Worm (Caenorhabditis elegans) whole organism, young adult: Measurements from ENCODE around the gene inx-18.
A peak's percentile ranks its signal among the peaks of the same experiment; 100 is the strongest.

ENCODE experiments used
- ZK185.1 ChIP-seq: sonication (generic microtip); optimal IDR thresholded peaks from 2 replicates; lab custom pipeline; 2016; ENCODE audit warnings: mild to moderate bottlenecking, missing genetic modification characterization, missing compliant biosample characterization; ENCODE audit not compliant: poor library complexity, severe bottlenecking
- ama-1 ChIP-seq, 3 experiments: fragments of 150-350 bp in 1 of 3; sonication (generic microtip) in 2 of 3; optimal IDR thresholded peaks; 2 replicates each; lab custom pipeline; 2014 to 2018; ENCODE audit warnings: missing biosample characterization in 2 of 3, missing genetic modification characterization in 2 of 3, missing genetic modification reagents in 2 of 3
- aptf-3 ChIP-seq: fragments of 200-800 bp; sonication (Bioruptor generic); IDR thresholded peaks from 2 replicates; pipeline ENCODE4 v1.3.6; 2022; ENCODE audit warnings: missing genetic modification characterization, missing compliant biosample characterization
- bed-2 ChIP-seq: fragments of 200-800 bp; sonication (Bioruptor generic); IDR thresholded peaks from 2 replicates; pipeline ENCODE4 v1.3.6; 2022; ENCODE audit warnings: missing genetic modification reagents, missing genetic modification characterization, missing compliant biosample characterization
- ceh-91 ChIP-seq: fragments of 200-800 bp; sonication (Bioruptor generic); IDR thresholded peaks from 2 replicates; pipeline ENCODE4 v1.3.6; 2022; ENCODE audit warnings: missing genetic modification reagents, missing genetic modification characterization, missing compliant biosample characterization
- ets-4 ChIP-seq: fragments of 200-800 bp; sonication (Bioruptor generic); optimal IDR thresholded peaks from 2 replicates; lab custom pipeline; 2018; ENCODE audit warnings: mild to moderate bottlenecking, missing genetic modification characterization, missing compliant biosample characterization
- let-526 ChIP-seq: fragments of 200-800 bp; sonication (Bioruptor generic); IDR thresholded peaks from 2 replicates; pipeline ENCODE4 v1.3.6; 2022; ENCODE audit warnings: missing genetic modification reagents, missing genetic modification characterization, missing compliant biosample characterization
- lin-54 ChIP-seq: fragments of 200-800 bp; sonication (Bioruptor generic); optimal IDR thresholded peaks from 2 replicates; lab custom pipeline; 2018; ENCODE audit warnings: mild to moderate bottlenecking, missing genetic modification characterization, missing compliant biosample characterization
- madf-8 ChIP-seq: fragments of 200-800 bp; sonication (Bioruptor generic); conservative IDR thresholded peaks from 2 replicates; pipeline ENCODE4 v1.3.6; 2022; ENCODE audit warnings: missing genetic modification reagents, missing genetic modification characterization, missing compliant biosample characterization
- nfya-1 ChIP-seq: sonication (generic microtip); optimal IDR thresholded peaks from 2 replicates; lab custom pipeline; 2017; ENCODE audit warnings: antibody characterized with exemption, missing compliant biosample characterization, missing genetic modification characterization, borderline replicate concordance; ENCODE audit not compliant: insufficient read depth
- pha-4 ChIP-seq: fragments of 150-350 bp; sonication (generic microtip); optimal IDR thresholded peaks from 2 replicates; lab custom pipeline; 2014; ENCODE audit warnings: missing biosample characterization, missing genetic modification reagents, missing genetic modification characterization
- rec-8 ChIP-seq, 2 experiments: sonication (generic microtip); optimal IDR thresholded peaks; 2 replicates each; lab custom pipeline; 2016; ENCODE audit warnings: mild to moderate bottlenecking in 2 of 2, missing genetic modification characterization in 2 of 2, missing genetic modification reagents in 2 of 2, missing genotype in 2 of 2, missing biosample characterization in 1 of 2, missing compliant biosample characterization in 1 of 2, moderate library complexity in 1 of 2
- sdz-38 ChIP-seq: sonication (generic microtip); optimal IDR thresholded peaks from 2 replicates; lab custom pipeline; 2016; ENCODE audit warnings: missing genotype, missing genetic modification characterization, missing compliant biosample characterization

ce11 chrIV:654526-655440 lies 48.6 kb downstream of the inx-18 start, which contains the start of the genes rpl-15 and K11H12.8:
- peak; percentile 88 for TF ChIP-seq ets-4 (GFP tag; lab: Kevin White, UChicago)
- TF ChIP-seq nfya-1 (tag; lab: Kevin White, UChicago) = no peak
- TF ChIP-seq rec-8 (tag; optimal IDR thresholded peaks at IDR 0.05; lab: Kevin White, UChicago) = peak; percentile 92 to 95
- TF ChIP-seq ZK185.1 = peak; percentile 99
- peak; percentile 99 for TF ChIP-seq lin-54 (GFP tag; lab: Kevin White, UChicago)
- TF ChIP-seq madf-8 (GFP tag; lab: Robert Waterston, UW) = peak; percentile 91
- peak; percentile 54 for TF ChIP-seq ama-1 (optimal IDR thresholded peaks at IDR 0.05; lab: Kevin White, UChicago)
- TF ChIP-seq ama-1 (GFP tag; optimal IDR thresholded peaks at IDR 0.05; lab: Kevin White, UChicago) = peak; percentile 68 to 80
- peak; percentile 98 for TF ChIP-seq ceh-91 (GFP tag; lab: Robert Waterston, UW)
- peak; percentile 100 for TF ChIP-seq pha-4 (tag; lab: Kevin White, UChicago)
- TF ChIP-seq sdz-38 = no peak
- TF ChIP-seq bed-2 (GFP tag; lab: Robert Waterston, UW) = peak; percentile 98
- peak; percentile 99 for TF ChIP-seq let-526 (GFP tag; lab: Robert Waterston, UW)
- TF ChIP-seq aptf-3 (GFP tag; lab: Robert Waterston, UW) = peak; percentile 77; the same call in 1 of the 2 replicates
